Worm (Caenorhabditis elegans): ENCODE results near the gene E01G4.3.

- no peak for TF ChIP-seq tra-1 (GFP tag; IDR thresholded peaks at IDR 0.05)
- TF ChIP-seq ceh-82 (tag; optimal IDR thresholded peaks at IDR 0.05): no peak
- no peak for TF ChIP-seq dpl-1 (GFP tag; optimal IDR thresholded peaks at IDR 0.05)
- TF ChIP-seq unc-62 (GFP tag; optimal IDR thresholded peaks at IDR 0.05 in 1 of 2): no peak
- TF ChIP-seq unc-62 (tag; optimal IDR thresholded peaks at IDR 0.05): no peak
These were observed 2.7 kb upstream of the E01G4.3 start, which contains the start of gene E01G4.5 for ce11 chrII:13472101-13472500.
